Worm (Caenorhabditis elegans) whole organism, midembryonic: Measurements from ENCODE around the gene K02E7.11.

ENCODE experiments used
- T22C8.4 ChIP-seq: fragments of 200-800 bp; sonication (Bioruptor generic); IDR thresholded peaks from 2 replicates; pipeline ENCODE4 v1.3.6; 2022; ENCODE audit warnings: missing genetic modification characterization, missing compliant biosample characterization
- cog-1 ChIP-seq: sonication (generic microtip); optimal IDR thresholded peaks from 2 replicates; lab custom pipeline; 2016; ENCODE audit warnings: missing genetic modification characterization, missing compliant biosample characterization
- flt-1 ChIP-seq: fragments of 200-800 bp; sonication (Bioruptor generic); IDR thresholded peaks from 2 replicates; pipeline ENCODE4 v1.3.6; 2022; ENCODE audit warnings: missing genetic modification characterization, missing compliant biosample characterization
- klf-2 ChIP-seq: fragments of 200-800 bp; sonication (Bioruptor generic); conservative IDR thresholded peaks from 2 replicates; pipeline ENCODE4 v1.3.6; 2022; ENCODE audit warnings: missing genetic modification reagents, missing genetic modification characterization, missing compliant biosample characterization
- med-1 ChIP-seq: sonication (generic microtip); optimal IDR thresholded peaks from 2 replicates; lab custom pipeline; 2017; ENCODE audit warnings: missing genetic modification characterization, mild to moderate bottlenecking, missing compliant biosample characterization, antibody characterized with exemption, missing genetic modification reagents; ENCODE audit not compliant: insufficient read depth
- ref-1 ChIP-seq: fragments of 200-800 bp; sonication (Bioruptor generic); conservative IDR thresholded peaks from 2 replicates; pipeline ENCODE4 v1.3.6; 2022; ENCODE audit warnings: missing genetic modification reagents, missing genetic modification characterization, missing compliant biosample characterization
- tab-1 ChIP-seq: fragments of 200-800 bp; sonication (Bioruptor generic); IDR thresholded peaks from 2 replicates; pipeline ENCODE4 v1.3.6; 2022; ENCODE audit warnings: missing genetic modification characterization, missing compliant biosample characterization
- ztf-23 ChIP-seq: fragments of 200-800 bp; sonication (Bioruptor generic); IDR thresholded peaks from 2 replicates; pipeline ENCODE4 v1.3.6; 2022; ENCODE audit warnings: missing genetic modification reagents, missing genetic modification characterization, missing compliant biosample characterization
- ztf-29 ChIP-seq: fragments of 200-800 bp; sonication (Bioruptor generic); IDR thresholded peaks from 2 replicates; pipeline ENCODE4 v1.3.6; 2022; ENCODE audit warnings: missing genetic modification reagents, missing genetic modification characterization, missing compliant biosample characterization

Gene K02E7.11

DNA sequence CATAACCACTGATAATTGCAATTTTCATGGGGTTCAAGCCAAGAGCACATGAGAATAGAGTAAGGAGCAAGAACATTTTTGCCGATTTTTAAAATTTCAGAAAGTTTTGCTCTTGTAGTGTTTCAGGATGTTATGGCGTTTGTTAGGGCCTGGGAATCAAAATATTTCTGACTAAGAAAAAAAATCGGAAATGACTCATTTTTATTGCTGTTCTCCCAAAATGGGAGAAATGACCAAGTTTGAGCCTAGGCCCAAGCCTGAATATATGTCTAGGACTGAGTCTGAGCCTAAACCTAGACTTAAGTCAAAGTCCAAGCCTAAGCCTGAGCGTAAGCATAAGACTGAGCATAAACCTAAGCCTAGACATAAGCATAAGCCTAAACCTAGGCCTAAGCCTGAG lies 29.1 kb upstream of the K02E7.11 start, which contains the start of gene T13B5.9:
Gene T13B5.9 (minus strand): TSS at position 101 of the 400 bp plus-strand sequence.
- TF ChIP-seq ztf-29 (GFP tag; lab: Robert Waterston, UW) (no peak), ref-1 (no peak), T22C8.4 (no peak), klf-2 (GFP tag; lab: Robert Waterston, UW) (no peak), tab-1 (no peak), flt-1 (no peak), med-1 (GFP tag; lab: Kevin White, UChicago) (no peak), cog-1 (tag; lab: Kevin White, UChicago) (no peak), ztf-23 (GFP tag; lab: Robert Waterston, UW) (no peak)

DNA sequence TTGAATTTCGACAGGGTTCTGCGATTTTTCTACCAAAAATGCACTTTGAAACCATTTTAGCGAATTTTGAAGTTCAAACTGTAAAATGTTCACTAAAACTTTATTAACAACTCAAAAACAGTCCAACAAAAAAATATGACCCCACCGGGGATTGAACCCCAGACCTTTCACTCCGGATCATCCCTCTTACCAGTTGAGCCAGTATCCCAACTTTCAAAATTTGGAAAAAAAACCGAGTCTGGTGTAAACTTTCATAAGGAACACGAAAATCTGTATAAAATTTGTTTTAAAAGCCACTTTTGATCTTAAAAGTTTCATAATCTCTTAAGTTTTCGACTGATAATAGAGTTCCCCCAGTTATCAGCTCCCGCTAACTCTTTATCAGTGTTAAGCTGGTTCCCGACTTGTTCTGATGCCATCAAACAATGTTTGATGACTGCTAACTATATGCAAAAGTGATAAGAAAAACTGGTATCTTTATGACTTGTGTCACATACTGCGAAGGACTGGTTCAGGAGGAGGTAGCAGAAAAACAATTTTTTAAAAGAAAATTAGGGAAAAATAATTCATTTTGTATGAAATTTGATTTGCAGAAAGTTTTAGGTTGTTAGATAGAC lies 28.3 kb upstream of the K02E7.11 start:
- no peak for TF ChIP-seq cog-1 (tag; lab: Kevin White, UChicago)
- no peak for TF ChIP-seq flt-1
- TF ChIP-seq klf-2 (GFP tag; lab: Robert Waterston, UW): no peak
- no peak for TF ChIP-seq tab-1
- no peak for TF ChIP-seq ztf-29 (GFP tag; lab: Robert Waterston, UW)
- no peak for TF ChIP-seq ztf-23 (GFP tag; lab: Robert Waterston, UW)
- no peak for TF ChIP-seq ref-1
- no peak for TF ChIP-seq med-1 (GFP tag; lab: Kevin White, UChicago)
- TF ChIP-seq T22C8.4: no peak

DNA sequence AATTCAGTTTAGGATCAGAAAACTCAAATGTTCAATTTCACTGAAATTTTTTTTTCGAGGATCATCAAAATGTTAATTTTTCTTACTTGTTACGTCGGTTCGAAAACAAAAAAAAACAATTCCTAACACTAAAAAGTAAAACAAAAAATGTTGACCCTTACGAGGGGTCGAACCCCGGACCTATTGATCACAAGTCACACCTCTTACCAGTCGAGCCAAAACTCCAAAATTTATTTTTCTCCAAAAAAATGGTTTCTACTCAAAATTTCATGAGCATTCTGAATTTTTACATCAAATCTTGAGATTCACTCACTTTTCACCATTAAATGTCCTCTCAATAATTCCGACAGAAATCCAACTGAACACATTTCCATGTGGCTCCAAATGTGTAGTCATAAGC lies 26.9 kb upstream of the K02E7.11 start:
- TF ChIP-seq flt-1 (no peak), cog-1 (tag; lab: Kevin White, UChicago) (no peak), tab-1 (no peak), ref-1 (no peak), ztf-23 (GFP tag; lab: Robert Waterston, UW) (no peak), ztf-29 (GFP tag; lab: Robert Waterston, UW) (no peak), T22C8.4 (no peak), klf-2 (GFP tag; lab: Robert Waterston, UW) (no peak), med-1 (GFP tag; lab: Kevin White, UChicago) (no peak)

DNA sequence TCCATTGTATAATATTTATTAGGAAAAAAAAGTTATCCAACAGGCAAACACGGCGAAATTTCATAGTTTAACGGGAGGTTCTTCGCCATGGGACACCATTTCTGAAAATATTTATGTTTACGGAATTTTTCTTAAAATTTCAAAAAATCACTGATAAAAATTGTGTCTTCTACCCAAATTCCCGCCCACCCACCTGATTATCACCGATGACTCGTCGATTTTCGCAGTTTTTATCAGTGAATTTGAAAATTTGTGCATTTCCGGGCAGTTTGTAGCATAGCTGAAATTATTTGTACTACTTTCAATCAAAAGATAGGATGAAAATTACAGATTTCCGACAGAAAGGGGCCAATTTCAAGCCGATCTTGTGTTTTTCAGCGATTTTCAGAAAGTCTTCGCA lies 26.1 kb upstream of the K02E7.11 start:
- TF ChIP-seq ref-1 (no peak), med-1 (GFP tag; lab: Kevin White, UChicago) (no peak)

DNA sequence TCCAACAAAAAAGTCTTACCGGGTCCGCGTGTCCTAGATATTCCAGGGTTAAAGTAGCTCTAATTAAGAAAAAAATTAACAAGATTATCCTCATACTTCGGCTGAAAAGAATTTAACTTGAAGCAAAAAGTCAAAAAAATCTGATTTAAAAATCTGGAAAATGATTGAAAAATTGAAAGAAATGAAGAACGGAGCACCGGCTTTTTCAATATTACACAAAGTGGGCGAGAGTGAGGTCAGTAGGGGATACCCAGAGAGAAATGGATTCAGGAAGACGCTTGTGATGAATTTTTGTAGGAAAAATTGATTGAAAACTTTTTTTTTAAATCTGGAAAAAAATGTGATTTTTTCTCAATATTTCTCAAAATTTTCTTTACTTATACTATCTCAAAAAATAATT lies 25.4 kb upstream of the K02E7.11 start, which contains the start of gene pho-14:
Gene pho-14 (minus strand): TSS at position 101 of the 400 bp plus-strand sequence.
- TF ChIP-seq T22C8.4 (no peak), tab-1 (no peak), ztf-29 (GFP tag; lab: Robert Waterston, UW) (no peak), ztf-23 (GFP tag; lab: Robert Waterston, UW) (no peak), flt-1 (no peak), med-1 (GFP tag; lab: Kevin White, UChicago) (no peak), klf-2 (GFP tag; lab: Robert Waterston, UW) (no peak), ref-1 (no peak), cog-1 (tag; lab: Kevin White, UChicago) (no peak)

DNA sequence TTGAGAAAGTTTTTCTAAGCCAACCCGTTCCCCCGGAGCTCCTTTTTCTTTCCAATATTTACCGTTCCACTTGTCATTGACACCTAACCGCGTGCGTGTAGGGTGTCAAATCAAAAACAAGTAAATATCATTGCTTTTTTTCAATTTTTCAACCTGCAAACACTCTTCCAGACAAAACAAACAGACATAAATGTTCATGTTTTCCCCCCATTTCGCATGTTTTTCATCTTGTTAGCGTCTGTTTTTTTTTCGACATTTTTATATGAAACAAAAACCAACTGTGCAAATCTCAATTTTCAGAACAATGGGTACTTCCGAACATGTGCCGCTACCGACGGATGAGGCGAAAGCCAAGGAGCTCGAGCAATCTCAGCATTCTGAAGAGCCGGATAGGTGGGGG lies 16.4 kb upstream of the K02E7.11 start, which contains the start of gene snf-3:
Gene snf-3 (plus strand): TSS at position 301 of the 400 bp plus-strand sequence.
- no peak for TF ChIP-seq tab-1
- TF ChIP-seq ztf-23 (GFP tag; lab: Robert Waterston, UW): no peak
- TF ChIP-seq klf-2 (GFP tag; lab: Robert Waterston, UW): no peak
- no peak for TF ChIP-seq ztf-29 (GFP tag; lab: Robert Waterston, UW)
- no peak for TF ChIP-seq T22C8.4
- no peak for TF ChIP-seq flt-1
- TF ChIP-seq med-1 (GFP tag; lab: Kevin White, UChicago): no peak
- no peak for TF ChIP-seq cog-1 (tag; lab: Kevin White, UChicago)
- no peak for TF ChIP-seq ref-1

DNA sequence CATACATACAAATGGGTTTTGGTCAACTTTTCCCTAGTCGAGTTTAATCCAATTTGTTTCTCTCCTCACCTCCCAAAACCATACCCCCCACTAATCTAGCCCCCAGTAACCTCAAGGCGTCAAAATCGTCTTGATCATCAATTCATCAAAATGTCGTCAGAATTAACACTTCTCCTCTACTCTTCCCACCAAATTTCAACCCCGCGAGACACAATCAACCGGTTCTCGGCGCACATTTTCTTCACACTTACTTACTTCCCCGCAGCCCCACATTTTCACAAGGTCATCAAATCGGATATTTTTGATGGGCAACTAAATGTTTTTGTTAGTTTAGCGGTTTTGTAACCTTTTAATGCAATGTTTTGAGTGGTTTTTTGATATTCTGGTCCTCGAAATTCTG lies 15.4 kb upstream of the K02E7.11 start:
- TF ChIP-seq ref-1 (no peak), T22C8.4 (no peak), tab-1 (no peak), ztf-29 (GFP tag; lab: Robert Waterston, UW) (no peak), ztf-23 (GFP tag; lab: Robert Waterston, UW) (no peak), cog-1 (tag; lab: Kevin White, UChicago) (no peak), med-1 (GFP tag; lab: Kevin White, UChicago) (no peak), flt-1 (no peak)

DNA sequence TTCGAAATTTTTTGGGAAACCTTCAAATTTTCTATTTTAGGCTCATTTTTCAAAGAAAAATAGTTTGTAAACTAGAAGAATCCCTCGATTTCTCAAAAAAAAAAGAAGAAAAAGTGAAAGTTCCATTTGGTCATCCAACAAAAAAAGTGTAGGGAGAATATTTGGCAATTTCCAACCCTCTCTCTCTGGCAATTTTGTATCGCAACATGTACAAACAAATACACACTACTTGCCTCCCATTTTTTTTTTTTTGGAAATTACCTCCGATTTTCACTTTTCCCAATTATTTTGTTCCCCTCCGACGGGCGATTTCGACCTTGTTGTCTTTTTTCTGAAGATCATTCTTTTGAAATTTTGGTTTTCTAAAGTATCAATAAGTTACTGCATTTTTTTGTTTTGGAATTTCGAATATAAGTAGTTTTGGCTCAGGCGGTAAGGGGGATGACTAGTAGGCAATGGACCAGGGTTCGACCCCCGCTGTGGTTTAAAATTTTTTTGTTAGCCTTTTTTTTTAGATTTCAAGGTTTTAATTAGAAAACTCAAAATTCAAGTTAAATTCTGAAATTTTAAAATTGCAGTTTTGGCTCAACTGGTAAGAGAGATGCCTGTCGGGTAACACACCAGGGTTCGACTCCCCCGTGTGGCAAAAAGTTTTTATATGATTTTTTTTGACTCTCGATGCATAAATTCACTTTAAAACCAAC lies 13.4 kb upstream of the K02E7.11 start:
- no peak for TF ChIP-seq cog-1 (tag; lab: Kevin White, UChicago)
- TF ChIP-seq ref-1: no peak
- no peak for TF ChIP-seq ztf-23 (GFP tag; lab: Robert Waterston, UW)
- TF ChIP-seq klf-2 (GFP tag; lab: Robert Waterston, UW): no peak
- TF ChIP-seq med-1 (GFP tag; lab: Kevin White, UChicago): no peak
- no peak for TF ChIP-seq flt-1

DNA sequence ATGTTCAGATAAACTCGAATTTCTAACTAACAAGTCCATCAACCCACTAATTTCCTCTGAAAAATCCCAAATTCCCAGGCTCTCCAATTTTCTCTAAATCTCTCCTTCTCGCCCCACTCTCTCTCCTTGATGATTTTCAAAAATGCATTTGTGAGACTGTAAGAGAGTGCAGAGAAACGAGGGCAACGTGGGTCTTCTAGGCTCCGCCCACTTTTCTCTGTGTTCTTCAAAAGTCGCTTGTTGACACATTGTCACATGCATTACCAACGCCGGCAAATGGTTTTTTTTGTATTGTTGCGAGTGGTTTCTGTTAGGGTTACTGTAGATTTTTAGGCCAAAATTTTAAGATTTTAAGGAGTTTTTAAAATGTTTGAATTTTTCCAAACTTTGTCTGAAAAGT lies 11.2 kb upstream of the K02E7.11 start:
- TF ChIP-seq ztf-23 (GFP tag; lab: Robert Waterston, UW) (no peak), T22C8.4 (no peak)

DNA sequence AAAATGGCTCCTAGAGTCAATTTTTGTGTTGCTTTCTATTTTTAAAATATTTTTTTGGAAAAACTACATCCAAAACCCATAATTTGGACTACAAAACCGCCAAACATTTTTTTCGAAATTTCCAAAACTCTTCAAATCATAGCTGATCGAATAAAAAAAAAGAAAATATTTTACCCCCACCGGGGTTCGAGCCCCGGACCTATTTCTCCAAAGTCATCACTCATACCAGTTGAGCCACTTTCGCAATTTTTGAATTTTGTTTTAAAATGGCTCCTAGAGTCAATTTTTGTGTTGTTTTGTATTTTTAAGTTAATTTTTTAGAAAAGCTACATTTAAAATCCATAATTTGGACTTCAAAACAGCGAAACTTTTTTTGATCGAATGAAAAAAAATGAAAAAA lies 10.2 kb upstream of the K02E7.11 start:
- TF ChIP-seq tab-1 (no peak), ztf-23 (GFP tag; lab: Robert Waterston, UW) (no peak), flt-1 (no peak), T22C8.4 (no peak), klf-2 (GFP tag; lab: Robert Waterston, UW) (no peak)
